Worm (Caenorhabditis elegans): ENCODE results near the gene H03G16.7.
A peak's percentile ranks its signal among the peaks of the same experiment; 100 is the strongest.

DNA sequence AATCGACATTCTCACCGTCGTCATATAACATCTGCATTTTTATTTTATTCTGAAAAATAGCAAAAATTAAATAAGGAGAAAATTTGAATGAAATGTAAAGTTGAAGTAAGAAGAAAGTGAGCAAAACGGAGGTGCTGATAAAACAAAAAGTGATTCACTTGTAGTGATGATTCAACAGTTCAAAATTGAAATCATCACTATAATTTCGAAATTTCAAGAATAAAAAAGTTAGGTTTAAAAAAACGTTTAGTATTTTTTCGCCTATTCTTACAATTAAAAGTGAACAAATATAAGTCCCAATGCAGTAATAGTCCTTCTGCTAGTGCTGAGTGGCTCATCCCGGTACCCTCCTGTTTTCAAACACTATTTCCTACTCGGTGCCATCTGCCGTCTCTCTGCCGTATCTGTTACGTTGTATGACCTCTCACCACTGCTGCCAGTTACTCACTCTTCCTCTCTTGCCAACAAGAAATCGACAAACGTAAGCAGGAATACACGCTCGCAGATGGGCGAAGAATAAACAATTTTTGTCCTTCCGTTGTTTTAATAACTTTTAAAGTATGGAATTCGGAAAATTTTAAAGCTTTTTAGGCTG, 44.7 kb upstream of the H03G16.7 start, which contains the start of gene dhhc-1:
- no peak for TF ChIP-seq nhr-12 (tag; optimal IDR thresholded peaks at IDR 0.05)
- peak; percentile 48 for TF ChIP-seq mep-1 (tag; optimal IDR thresholded peaks at IDR 0.05)
- TF ChIP-seq nhr-237 (tag; optimal IDR thresholded peaks at IDR 0.05): no peak
- no peak for TF ChIP-seq unc-62 (GFP tag; optimal IDR thresholded peaks at IDR 0.05)
- TF ChIP-seq zag-1 (tag; optimal IDR thresholded peaks at IDR 0.05): no peak
- no peak for TF ChIP-seq nhr-84 (tag; optimal IDR thresholded peaks at IDR 0.05)
- no peak for TF ChIP-seq unc-98 (GFP tag; IDR thresholded peaks at IDR 0.05)
- no peak for TF ChIP-seq nhr-77 (tag; optimal IDR thresholded peaks at IDR 0.05)
- no peak for TF ChIP-seq elt-3 (tag; optimal IDR thresholded peaks at IDR 0.05)
- TF ChIP-seq lsy-2 (tag; optimal IDR thresholded peaks at IDR 0.05): peak in 1 of 2 experiments; percentile 15
- no peak for TF ChIP-seq lin-15B (tag; optimal IDR thresholded peaks at IDR 0.05)
- TF ChIP-seq alr-1 (tag; optimal IDR thresholded peaks at IDR 0.05; ENCODE audit: borderline replicate concordance): no peak

All from whole organism, L1 larva.